Fruit fly (Drosophila melanogaster) whole organism, prepupa: ENCODE data around the gene CG5984.

Experiments used
- CG10631 ChIP-seq: fragments of 200-800 bp; sonication (Bioruptor generic); optimal IDR thresholded peaks from 2 replicates; lab custom pipeline; 2016; ENCODE audit warnings: missing biosample characterization, missing genetic modification characterization
- CG10669 ChIP-seq: fragments of 200-800 bp; sonication (Bioruptor generic); optimal IDR thresholded peaks from 3 replicates; lab custom pipeline; 2018; ENCODE audit warnings: missing biosample characterization, mild to moderate bottlenecking, missing genetic modification characterization, moderate library complexity
- CG11762 ChIP-seq: fragments of 200-800 bp; sonication (Bioruptor generic); optimal IDR thresholded peaks from 3 replicates; lab custom pipeline; 2016; ENCODE audit warnings: missing biosample characterization, missing genetic modification characterization; ENCODE audit not compliant: insufficient read depth
- CG11902 ChIP-seq: fragments of 200-800 bp; sonication (Bioruptor generic); optimal IDR thresholded peaks from 3 replicates; lab custom pipeline; 2016; ENCODE audit warnings: missing biosample characterization, missing genetic modification characterization
- CG1621 ChIP-seq: fragments of 200-800 bp; sonication (Bioruptor generic); optimal IDR thresholded peaks from 3 replicates; lab custom pipeline; 2018; ENCODE audit warnings: missing biosample characterization, mild to moderate bottlenecking, missing genetic modification characterization
- CG16779 ChIP-seq: fragments of 200-800 bp; sonication (Bioruptor generic); optimal IDR thresholded peaks from 3 replicates; lab custom pipeline; 2017; ENCODE audit warnings: missing biosample characterization, mild to moderate bottlenecking, missing genetic modification characterization
- CG31627 ChIP-seq: fragments of 200-800 bp; sonication (Bioruptor generic); optimal IDR thresholded peaks from 3 replicates; lab custom pipeline; 2016; ENCODE audit warnings: missing biosample characterization, missing genetic modification characterization
- CG32006 ChIP-seq: fragments of 200-800 bp; sonication (Bioruptor generic); optimal IDR thresholded peaks from 3 replicates; lab custom pipeline; 2017; ENCODE audit warnings: missing biosample characterization, mild to moderate bottlenecking, missing genetic modification characterization
- CG34406 ChIP-seq: fragments of 200-800 bp; sonication (Bioruptor generic); optimal IDR thresholded peaks from 3 replicates; lab custom pipeline; 2016; ENCODE audit warnings: missing biosample characterization, missing genetic modification characterization
- CG3919 ChIP-seq: fragments of 200-800 bp; sonication (Bioruptor generic); optimal IDR thresholded peaks from 3 replicates; lab custom pipeline; 2016; ENCODE audit warnings: missing biosample characterization, missing genetic modification characterization
- CG4318 ChIP-seq: fragments of 200-800 bp; sonication (Bioruptor generic); optimal IDR thresholded peaks from 3 replicates; lab custom pipeline; 2017; ENCODE audit warnings: missing biosample characterization, mild to moderate bottlenecking, missing genetic modification characterization
- CG6163 ChIP-seq: fragments of 200-800 bp; sonication (Bioruptor generic); IDR thresholded peaks from 3 replicates; pipeline ENCODE4 v1.3.6; 2022; ENCODE audit warnings: missing biosample characterization, missing genetic modification characterization
- CG6276 ChIP-seq: fragments of 200-800 bp; sonication (Bioruptor generic); optimal IDR thresholded peaks from 2 replicates; lab custom pipeline; 2017; ENCODE audit warnings: missing biosample characterization, mild to moderate bottlenecking, missing genetic modification characterization
- CG6792 ChIP-seq: fragments of 200-800 bp; sonication (Bioruptor generic); optimal IDR thresholded peaks from 3 replicates; lab custom pipeline; 2016; ENCODE audit warnings: missing biosample characterization, missing genetic modification characterization
- CG6808 ChIP-seq: fragments of 200-800 bp; sonication (Bioruptor generic); optimal IDR thresholded peaks from 3 replicates; lab custom pipeline; 2017; ENCODE audit warnings: missing biosample characterization, missing genetic modification characterization, mild to moderate bottlenecking, moderate library complexity, missing genetic modification reagents
- CG8119 ChIP-seq: fragments of 200-800 bp; sonication (Bioruptor generic); IDR thresholded peaks from 3 replicates; pipeline ENCODE4 v1.3.6; 2022; ENCODE audit warnings: missing biosample characterization, missing genetic modification characterization
- CG9139 ChIP-seq: fragments of 200-800 bp; sonication (Bioruptor generic); optimal IDR thresholded peaks from 3 replicates; lab custom pipeline; 2017; ENCODE audit warnings: missing biosample characterization, mild to moderate bottlenecking, missing genetic modification characterization
- Eip75B ChIP-seq: fragments of 200-800 bp; sonication (Bioruptor generic); optimal IDR thresholded peaks from 3 replicates; lab custom pipeline; 2016; ENCODE audit warnings: missing biosample characterization, missing genetic modification characterization
- Eip78C ChIP-seq: fragments of 200-800 bp; sonication (Bioruptor generic); peaks from one replicate; lab custom pipeline; 2016; ENCODE audit warnings: missing biosample characterization, missing genetic modification characterization
- Eip93F ChIP-seq: fragments of 200-800 bp; sonication (Bioruptor generic); optimal IDR thresholded peaks from 2 replicates; lab custom pipeline; 2016; ENCODE audit warnings: missing biosample characterization, mild to moderate bottlenecking, missing genetic modification characterization
- Ets21C ChIP-seq: fragments of 200-800 bp; sonication (Bioruptor generic); optimal IDR thresholded peaks from 3 replicates; lab custom pipeline; 2016; ENCODE audit warnings: missing biosample characterization, missing genetic modification characterization
- Ets96B ChIP-seq: fragments of 200-800 bp; optimal IDR thresholded peaks from 2 replicates; lab custom pipeline; 2019; ENCODE audit warnings: missing biosample characterization, mild to moderate bottlenecking, missing genetic modification characterization, moderate library complexity
- Gug ChIP-seq: fragments of 200-800 bp; sonication (Bioruptor generic); IDR thresholded peaks from 2 replicates; pipeline ENCODE4 v1.3.6; 2022; ENCODE audit warnings: missing biosample characterization, missing genetic modification characterization
- Hr38 ChIP-seq: sonication (Bioruptor generic); optimal IDR thresholded peaks from 2 replicates; lab custom pipeline; 2016; ENCODE audit warnings: missing biosample characterization, missing genetic modification characterization
- Hr39 ChIP-seq: fragments of 200-800 bp; sonication (Bioruptor generic); optimal IDR thresholded peaks from 2 replicates; lab custom pipeline; 2016; ENCODE audit warnings: missing biosample characterization, missing genetic modification characterization
- Met ChIP-seq: fragments of 200-800 bp; sonication (Bioruptor generic); optimal IDR thresholded peaks from 3 replicates; lab custom pipeline; 2016; ENCODE audit warnings: missing biosample characterization, missing genetic modification characterization
- OdsH ChIP-seq: fragments of 200-800 bp; sonication (Bioruptor generic); optimal IDR thresholded peaks from 3 replicates; lab custom pipeline; 2016; ENCODE audit warnings: missing biosample characterization, missing genetic modification characterization
- Sox102F ChIP-seq: fragments of 200-800 bp; sonication (Bioruptor generic); optimal IDR thresholded peaks from 2 replicates; lab custom pipeline; 2016; ENCODE audit warnings: missing biosample characterization, mild to moderate bottlenecking, missing genetic modification characterization
- achi ChIP-seq: fragments of 200-800 bp; sonication (Bioruptor generic); optimal IDR thresholded peaks from 3 replicates; lab custom pipeline; 2016; ENCODE audit warnings: missing biosample characterization, missing genetic modification characterization
- acj6 ChIP-seq: fragments of 200-800 bp; sonication (Bioruptor generic); optimal IDR thresholded peaks from 3 replicates; lab custom pipeline; 2016; ENCODE audit warnings: missing biosample characterization, missing genetic modification characterization
- cyc ChIP-seq: fragments of 200-800 bp; sonication (Bioruptor generic); optimal IDR thresholded peaks from 3 replicates; lab custom pipeline; 2016; ENCODE audit warnings: missing biosample characterization, missing genetic modification characterization
- dac ChIP-seq: fragments of 200-800 bp; sonication (Bioruptor generic); optimal IDR thresholded peaks from 2 replicates; lab custom pipeline; 2017; ENCODE audit warnings: missing biosample characterization, mild to moderate bottlenecking, missing genetic modification characterization
- dsx ChIP-seq: fragments of 200-800 bp; optimal IDR thresholded peaks from 3 replicates; lab custom pipeline; 2019; ENCODE audit warnings: missing biosample characterization, mild to moderate bottlenecking, missing genetic modification characterization, moderate library complexity; ENCODE audit not compliant: poor library complexity, severe bottlenecking
- eg ChIP-seq: fragments of 200-800 bp; sonication (Bioruptor generic); IDR thresholded peaks from 3 replicates; pipeline ENCODE4 v1.3.6; 2022; ENCODE audit warnings: missing biosample characterization, missing genetic modification characterization
- fd85E ChIP-seq: fragments of 200-800 bp; sonication (Bioruptor generic); optimal IDR thresholded peaks from 3 replicates; lab custom pipeline; 2016; ENCODE audit warnings: missing biosample characterization, missing genetic modification characterization
- lz ChIP-seq: fragments of 200-800 bp; sonication (Bioruptor generic); optimal IDR thresholded peaks from 3 replicates; lab custom pipeline; 2016; ENCODE audit warnings: missing biosample characterization, missing genetic modification characterization
- net ChIP-seq: fragments of 200-800 bp; sonication (Bioruptor generic); optimal IDR thresholded peaks from 3 replicates; lab custom pipeline; 2016; ENCODE audit warnings: missing biosample characterization, missing genetic modification characterization
- pdm3 ChIP-seq: fragments of 200-800 bp; sonication (Bioruptor generic); optimal IDR thresholded peaks from 3 replicates; lab custom pipeline; 2016; ENCODE audit warnings: missing biosample characterization, missing genetic modification characterization
- spab ChIP-seq: fragments of 200-800 bp; sonication (Bioruptor generic); optimal IDR thresholded peaks from 2 replicates; lab custom pipeline; 2017; ENCODE audit warnings: missing biosample characterization, mild to moderate bottlenecking, missing genetic modification characterization, missing genetic modification reagents
- ss ChIP-seq, 2 experiments: fragments of 200-800 bp; sonication (Bioruptor generic); optimal IDR thresholded peaks; 2 replicates in 1 of 2; 3 replicates in 1 of 2; lab custom pipeline; 2017 to 2018; ENCODE audit warnings: mild to moderate bottlenecking in 2 of 2, missing biosample characterization in 2 of 2, missing genetic modification characterization in 2 of 2, moderate library complexity in 1 of 2
- svp ChIP-seq: fragments of 200-800 bp; sonication (Bioruptor generic); peaks from one replicate; lab custom pipeline; 2016; ENCODE audit warnings: missing biosample characterization, missing genetic modification characterization
- topi ChIP-seq: fragments of 200-800 bp; sonication (Bioruptor generic); optimal IDR thresholded peaks from 3 replicates; lab custom pipeline; 2016; ENCODE audit warnings: missing biosample characterization, missing genetic modification characterization
- vri ChIP-seq: fragments of 200-800 bp; sonication (Bioruptor generic); optimal IDR thresholded peaks from 3 replicates; lab custom pipeline; 2016; ENCODE audit warnings: missing biosample characterization, mild to moderate bottlenecking, missing genetic modification characterization

CG5984 gene

dm6 chr3R:27274533-27275447 is 27.0 kb upstream of the CG5984 start, which contains the start of gene CG5938 (continued):
- TF ChIP-seq CG1621 (tag; lab: Kevin White, UChicago) (peak; percentile 20), CG31627 (GFP tag; lab: Kevin White, UChicago) (peak; percentile 10), net (GFP tag; lab: Kevin White, UChicago) (peak; percentile 26), CG6163 (GFP tag; lab: Robert Waterston, UW) (peak; percentile 67), CG16779 (tag; lab: Kevin White, UChicago) (peak; percentile 31), fd85E (GFP tag; lab: Kevin White, UChicago) (no peak), Hr38 (GFP tag; lab: Kevin White, UChicago) (no peak), achi (GFP tag; lab: Kevin White, UChicago) (peak; percentile 57), Met (GFP tag; lab: Kevin White, UChicago) (peak; percentile 34), ss (GFP tag; optimal IDR thresholded peaks at IDR 0.05; lab: Kevin White, UChicago) (peak; percentile 23 to 69), CG9139 (GFP tag; lab: Kevin White, UChicago) (peak; percentile 39), CG8119 (GFP tag; lab: Robert Waterston, UW) (no peak), OdsH (GFP tag; lab: Kevin White, UChicago) (peak; percentile 47), CG6808 (GFP tag; lab: Kevin White, UChicago) (peak; percentile 50), CG6276 (GFP tag; lab: Kevin White, UChicago) (peak; percentile 48), CG3919 (GFP tag; lab: Kevin White, UChicago) (peak; percentile 47), Ets96B (peak; percentile 34), dsx (GFP tag; lab: Kevin White, UChicago) (peak; percentile 68), Ets21C (no peak), Sox102F (GFP tag; lab: Kevin White, UChicago) (peak; percentile 5)

- TF ChIP-seq svp (GFP tag; lab: Kevin White, UChicago) (peak; percentile 50), Eip75B (GFP tag; lab: Kevin White, UChicago) (peak; percentile 46), net (GFP tag; lab: Kevin White, UChicago) (peak; percentile 19), CG34406 (peak; percentile 15), topi (GFP tag; lab: Kevin White, UChicago) (peak; percentile 31), achi (GFP tag; lab: Kevin White, UChicago) (peak; percentile 26), CG11762 (no peak), CG6792 (peak; percentile 26), vri (GFP tag; lab: Kevin White, UChicago) (peak; percentile 56), CG6163 (GFP tag; lab: Robert Waterston, UW) (peak; percentile 47; the same call in 1 of the 3 replicates), acj6 (GFP tag; lab: Kevin White, UChicago) (peak; percentile 11), lz (GFP tag; lab: Kevin White, UChicago) (peak; percentile 35), CG10631 (GFP tag; lab: Kevin White, UChicago) (no peak), Gug (GFP tag; lab: Robert Waterston, UW) (no peak), Sox102F (GFP tag; lab: Kevin White, UChicago) (no peak), CG31627 (GFP tag; lab: Kevin White, UChicago) (peak; percentile 48), CG11902 (GFP tag; lab: Kevin White, UChicago) (peak; percentile 10), CG32006 (GFP tag; lab: Kevin White, UChicago) (peak; percentile 3), Hr38 (GFP tag; lab: Kevin White, UChicago) (no peak), pdm3 (GFP tag; lab: Kevin White, UChicago) (peak; percentile 43), spab (GFP tag; lab: Kevin White, UChicago) (no peak), CG6276 (GFP tag; lab: Kevin White, UChicago) (peak; percentile 73), Hr39 (GFP tag; lab: Kevin White, UChicago) (peak; percentile 29), Eip93F (GFP tag; lab: Kevin White, UChicago) (no peak), Met (GFP tag; lab: Kevin White, UChicago) (no peak), CG3919 (GFP tag; lab: Kevin White, UChicago) (peak; percentile 46), cyc (GFP tag; lab: Kevin White, UChicago) (peak; percentile 53), ss (GFP tag; optimal IDR thresholded peaks at IDR 0.05; lab: Kevin White, UChicago) (peak in 1 of 2 experiments; percentile 44), CG4318 (GFP tag; lab: Kevin White, UChicago) (no peak), dac (GFP tag; lab: Kevin White, UChicago) (no peak), dsx (GFP tag; lab: Kevin White, UChicago) (no peak), CG10669 (GFP tag; lab: Kevin White, UChicago) (peak; percentile 1), Eip78C (peak; percentile 61), OdsH (GFP tag; lab: Kevin White, UChicago) (no peak), eg (no peak)
These were observed 25.6 kb upstream of the CG5984 start, which contains the start of gene CG5934 for dm6 chr3R:27273118-27274062. TSS of gene CG5934 (plus strand) at chr3R:27273705.
